Worm (Caenorhabditis elegans): ENCODE measurements around the gene mel-32.

The mel-32 gene

DNA sequence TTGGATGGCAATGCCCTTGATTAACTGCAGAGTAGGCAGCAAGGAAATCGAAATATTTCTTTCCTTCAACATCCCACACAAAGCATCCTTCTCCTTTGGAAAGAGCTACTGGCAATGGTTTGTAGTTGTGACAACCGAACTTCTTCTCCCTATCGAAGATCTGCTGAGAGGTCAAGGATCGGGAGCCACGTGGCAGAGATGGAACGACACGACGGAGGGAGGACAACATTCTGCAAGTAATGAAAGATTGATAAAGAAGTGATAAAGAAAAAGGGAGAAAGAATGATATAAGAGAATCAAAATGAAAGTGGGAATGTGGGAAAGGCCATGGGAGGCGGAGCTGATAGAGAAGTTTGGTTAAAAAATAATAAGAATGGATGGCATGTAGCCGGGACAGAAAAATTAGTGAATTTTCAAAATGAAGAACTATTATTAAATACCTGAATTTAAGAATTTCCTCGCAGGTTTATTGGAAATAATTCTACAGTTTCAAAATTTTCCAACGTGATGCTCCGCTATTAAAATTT is 47.0 kb downstream of the mel-32 start, which contains the start of gene oatr-1:
oatr-1 (minus strand) TSS at position 477 of the 527 bp plus-strand sequence.
- TF ChIP-seq attf-5 (GFP tag; optimal IDR thresholded peaks at IDR 0.05) (no peak), ama-1 (optimal IDR thresholded peaks at IDR 0.05) (peak; percentile 10), ama-1 (GFP tag; optimal IDR thresholded peaks at IDR 0.05) (no peak)

DNA sequence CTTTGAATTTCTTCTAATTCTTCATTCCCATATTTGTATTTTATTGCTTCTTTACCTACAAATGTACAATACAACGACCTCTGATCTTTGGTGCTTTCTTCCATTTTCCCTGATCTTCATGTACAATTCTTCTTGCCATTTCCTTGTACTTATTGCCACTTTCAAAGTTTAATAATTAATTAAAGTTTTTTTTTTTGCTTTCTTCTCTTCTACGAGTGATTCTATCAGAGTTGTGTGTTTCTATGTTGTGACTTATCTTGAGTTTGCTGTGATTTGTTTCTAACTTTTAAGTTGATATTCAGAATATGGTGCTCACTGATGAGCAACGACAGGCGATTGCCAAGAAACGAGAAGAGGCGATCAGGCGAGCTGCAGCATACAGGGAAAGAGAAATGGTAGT is 52.2 kb downstream of the mel-32 start, which contains the start of gene smrc-1:
smrc-1 (plus strand) TSS at position 301 of the 400 bp plus-strand sequence.
- no peak for TF ChIP-seq mes-4 (tag; optimal IDR thresholded peaks at IDR 0.05)
- TF ChIP-seq dox-1 (GFP tag; IDR thresholded peaks at IDR 0.05) = no peak
- TF ChIP-seq ztf-18 (tag; optimal IDR thresholded peaks at IDR 0.05) = no peak

Measured in whole organism, young adult.